Fruit fly (Drosophila melanogaster) whole organism, adult: Measurements from ENCODE around the gene CecA2.
A peak's percentile ranks its signal among the peaks of the same experiment; 100 is the strongest.

Experiments used
- CG11617 ChIP-seq: fragments of 200-800 bp; sonication (Bioruptor generic); optimal IDR thresholded peaks from 2 replicates; lab custom pipeline; 2017; ENCODE audit warnings: mild to moderate bottlenecking, missing biosample characterization, missing genetic modification reagents, missing genetic modification characterization
- CG5204 ChIP-seq: fragments of 200-800 bp; sonication (Bioruptor generic); optimal IDR thresholded peaks from 2 replicates; lab custom pipeline; 2016; ENCODE audit warnings: missing biosample characterization, missing genetic modification characterization
- CG7101 ChIP-seq: fragments of 200-800 bp; sonication (Bioruptor generic); optimal IDR thresholded peaks from 2 replicates; lab custom pipeline; 2018; ENCODE audit warnings: missing biosample characterization, mild to moderate bottlenecking, missing genetic modification characterization, moderate library complexity
- Crg-1 ChIP-seq: fragments of 200-800 bp; sonication (Bioruptor generic); optimal IDR thresholded peaks from 2 replicates; lab custom pipeline; 2016; ENCODE audit warnings: missing biosample characterization, missing genetic modification characterization
- Hr96 ChIP-seq: fragments of 200-800 bp; sonication (Bioruptor generic); optimal IDR thresholded peaks from 2 replicates; lab custom pipeline; 2016; ENCODE audit warnings: missing biosample characterization, missing genetic modification characterization
- Mnt ChIP-seq: fragments of 200-800 bp; sonication (Bioruptor generic); optimal IDR thresholded peaks from 2 replicates; lab custom pipeline; 2016; ENCODE audit warnings: missing biosample characterization, mild to moderate bottlenecking, missing genetic modification characterization
- kay ChIP-seq: fragments of 200-800 bp; sonication (Bioruptor generic); peaks from one replicate; lab custom pipeline; 2016; ENCODE audit warnings: missing biosample characterization, missing genetic modification characterization, borderline replicate concordance
- ovo ChIP-seq: fragments of 200-800 bp; sonication (Bioruptor generic); optimal IDR thresholded peaks from 2 replicates; lab custom pipeline; 2016; ENCODE audit warnings: missing biosample characterization, missing genetic modification characterization
- pad ChIP-seq: fragments of 200-800 bp; sonication (Bioruptor generic); optimal IDR thresholded peaks from 3 replicates; lab custom pipeline; 2017; ENCODE audit warnings: missing biosample characterization, missing genetic modification characterization, mild to moderate bottlenecking, moderate library complexity, missing genetic modification reagents
- tj ChIP-seq: fragments of 200-800 bp; sonication (Bioruptor generic); optimal IDR thresholded peaks from 3 replicates; lab custom pipeline; 2017; ENCODE audit warnings: missing biosample characterization, mild to moderate bottlenecking, missing genetic modification characterization, moderate library complexity
- toe ChIP-seq: fragments of 200-800 bp; sonication (Bioruptor generic); optimal IDR thresholded peaks from 2 replicates; lab custom pipeline; 2016; ENCODE audit warnings: missing biosample characterization, missing genetic modification characterization

dm6 chr3R:30245739-30246589 lies 34.0 kb downstream of the CecA2 start:
- no peak for TF ChIP-seq ovo (GFP tag; lab: Kevin White, UChicago)
- peak; percentile 53 for TF ChIP-seq kay (GFP tag; lab: Kevin White, UChicago)
- TF ChIP-seq pad (GFP tag; lab: Kevin White, UChicago), result no peak
- TF ChIP-seq tj (GFP tag; lab: Kevin White, UChicago), result no peak
- no peak for TF ChIP-seq CG5204 (GFP tag; lab: Kevin White, UChicago)
- no peak for TF ChIP-seq Crg-1 (GFP tag; lab: Kevin White, UChicago)
- TF ChIP-seq CG7101 (tag; lab: Kevin White, UChicago), result no peak
- TF ChIP-seq toe (GFP tag; lab: Kevin White, UChicago), result no peak
- TF ChIP-seq Mnt (GFP tag; lab: Kevin White, UChicago), result no peak
- TF ChIP-seq CG11617 (GFP tag; lab: Kevin White, UChicago), result no peak
- TF ChIP-seq Hr96 (GFP tag; lab: Kevin White, UChicago), result no peak
